Fruit fly (Drosophila melanogaster): ENCODE measurements around the gene Trxr2.

DNA sequence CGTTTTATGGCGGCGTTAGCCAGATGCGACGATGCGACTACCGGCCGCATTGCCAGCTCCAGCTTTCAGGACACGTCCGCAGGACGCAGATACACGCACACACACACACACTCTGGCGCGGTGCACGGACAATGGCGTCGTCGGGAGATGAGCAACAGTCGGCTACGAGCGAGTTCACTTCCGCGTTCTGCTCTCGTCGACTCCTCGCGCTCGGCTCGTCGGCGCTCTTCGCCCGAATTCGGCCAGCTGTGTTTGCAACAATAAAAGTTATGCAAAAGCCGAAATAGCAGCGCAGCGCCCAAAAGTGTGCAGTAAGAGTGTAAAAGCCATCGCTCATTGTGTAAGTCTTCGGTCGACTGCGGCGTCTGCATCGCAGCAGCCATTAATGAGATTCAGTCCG is 21.7 kb downstream of the Trxr2 start:
- no peak for TF ChIP-seq lz (GFP tag; optimal IDR thresholded peaks at IDR 0.05)
- no peak for TF ChIP-seq CG10669 (GFP tag; optimal IDR thresholded peaks at IDR 0.05)
- TF ChIP-seq cyc (GFP tag; optimal IDR thresholded peaks at IDR 0.05), result no peak
- no peak for TF ChIP-seq CG11902 (GFP tag; optimal IDR thresholded peaks at IDR 0.05)
- no peak for TF ChIP-seq CG6808 (GFP tag; optimal IDR thresholded peaks at IDR 0.05)
- TF ChIP-seq CG6854 (GFP tag; optimal IDR thresholded peaks at IDR 0.05), result no peak
- no peak for TF ChIP-seq CG3032 (tag; optimal IDR thresholded peaks at IDR 0.05)
- TF ChIP-seq Lpt (GFP tag; optimal IDR thresholded peaks at IDR 0.05), result no peak
- no peak for TF ChIP-seq fd59A (GFP tag; optimal IDR thresholded peaks at IDR 0.05)
- no peak for TF ChIP-seq CG4318 (GFP tag; optimal IDR thresholded peaks at IDR 0.05)
- TF ChIP-seq Eip78C (GFP tag), result no peak
- TF ChIP-seq Sox14 (GFP tag; optimal IDR thresholded peaks at IDR 0.05), result no peak
- TF ChIP-seq CG8632 (GFP tag; optimal IDR thresholded peaks at IDR 0.05), result no peak
- TF ChIP-seq Eip75B (GFP tag; optimal IDR thresholded peaks at IDR 0.05), result no peak

Measured in whole organism, prepupa.